Fruit fly (Drosophila melanogaster) whole organism, embryonic: Measurements from ENCODE around the gene CG42764.

ENCODE experiments used
- Abd-B ChIP-seq: fragments of 200-800 bp; sonication (Bioruptor generic); optimal IDR thresholded peaks from 2 replicates; lab custom pipeline; 2018; ENCODE audit warnings: missing biosample characterization, mild to moderate bottlenecking, missing genetic modification characterization, moderate library complexity
- B-H2 ChIP-seq: fragments of 200-800 bp; sonication (Bioruptor generic); optimal IDR thresholded peaks from 2 replicates; lab custom pipeline; 2018; ENCODE audit warnings: missing biosample characterization, mild to moderate bottlenecking, missing genetic modification characterization
- BEAF-32 ChIP-seq: fragments of 200-800 bp; sonication (Bioruptor generic); optimal IDR thresholded peaks from 3 replicates; lab custom pipeline; 2017; ENCODE audit warnings: missing biosample characterization, missing genetic modification characterization, mild to moderate bottlenecking, moderate library complexity, missing genetic modification reagents
- CG10274 ChIP-seq: fragments of 200-800 bp; sonication (Bioruptor generic); optimal IDR thresholded peaks from 3 replicates; lab custom pipeline; 2017; ENCODE audit warnings: missing biosample characterization, mild to moderate bottlenecking, missing genetic modification characterization
- CG11504 ChIP-seq: fragments of 200-800 bp; sonication (Bioruptor generic); optimal IDR thresholded peaks from 3 replicates; lab custom pipeline; 2019; ENCODE audit warnings: missing biosample characterization, mild to moderate bottlenecking, missing genetic modification characterization, moderate library complexity
- CG13894 ChIP-seq: fragments of 200-800 bp; sonication (Bioruptor generic); optimal IDR thresholded peaks from 3 replicates; lab custom pipeline; 2018; ENCODE audit warnings: missing biosample characterization, mild to moderate bottlenecking, missing genetic modification characterization, moderate library complexity
- CG14710 ChIP-seq: fragments of 200-800 bp; sonication (Bioruptor generic); optimal IDR thresholded peaks from 3 replicates; lab custom pipeline; 2019; ENCODE audit warnings: missing biosample characterization, mild to moderate bottlenecking, missing genetic modification characterization, moderate library complexity
- CG15269 ChIP-seq: fragments of 200-800 bp; sonication (Bioruptor generic); optimal IDR thresholded peaks from 2 replicates; lab custom pipeline; 2018; ENCODE audit warnings: missing biosample characterization, mild to moderate bottlenecking, missing genetic modification characterization, moderate library complexity
- CG15514 ChIP-seq: fragments of 200-800 bp; sonication (Bioruptor generic); optimal IDR thresholded peaks from 3 replicates; lab custom pipeline; 2017; ENCODE audit warnings: missing biosample characterization, missing genetic modification characterization, mild to moderate bottlenecking, moderate library complexity, missing genetic modification reagents
- CG1603 ChIP-seq: fragments of 200-800 bp; sonication (Bioruptor generic); optimal IDR thresholded peaks from 2 replicates; lab custom pipeline; 2019; ENCODE audit warnings: missing biosample characterization, mild to moderate bottlenecking, missing genetic modification characterization, moderate library complexity
- CG17361 ChIP-seq: fragments of 200-800 bp; sonication (Bioruptor generic); IDR thresholded peaks from 3 replicates; pipeline ENCODE4 v1.3.6; 2022; ENCODE audit warnings: missing biosample characterization, missing genetic modification characterization
- CG17829 ChIP-seq: fragments of 200-800 bp; optimal IDR thresholded peaks from 2 replicates; lab custom pipeline; 2019; ENCODE audit warnings: missing biosample characterization, mild to moderate bottlenecking, missing genetic modification characterization, moderate library complexity
- CG2120 ChIP-seq: fragments of 200-800 bp; sonication (Bioruptor generic); optimal IDR thresholded peaks from 3 replicates; lab custom pipeline; 2016; ENCODE audit warnings: missing biosample characterization, missing genetic modification characterization
- CG2678 ChIP-seq: fragments of 200-800 bp; sonication (Bioruptor generic); optimal IDR thresholded peaks from 3 replicates; lab custom pipeline; 2019; ENCODE audit warnings: missing biosample characterization, mild to moderate bottlenecking, missing genetic modification characterization, moderate library complexity
- CG30020 ChIP-seq: fragments of 200-800 bp; optimal IDR thresholded peaks from 2 replicates; lab custom pipeline; 2019; ENCODE audit warnings: missing biosample characterization, mild to moderate bottlenecking, missing genetic modification characterization, moderate library complexity
- CG34422 ChIP-seq: fragments of 200-800 bp; sonication (Bioruptor generic); IDR thresholded peaks from 3 replicates; pipeline ENCODE4 v1.3.6; 2022; ENCODE audit warnings: missing biosample characterization, missing genetic modification characterization
- CG3995 ChIP-seq: fragments of 200-800 bp; sonication (Bioruptor generic); optimal IDR thresholded peaks from 3 replicates; lab custom pipeline; 2016; ENCODE audit warnings: missing biosample characterization, missing genetic modification characterization
- CG4328 ChIP-seq: fragments of 200-800 bp; sonication (Bioruptor generic); optimal IDR thresholded peaks from 3 replicates; lab custom pipeline; 2017; ENCODE audit warnings: missing biosample characterization, missing genetic modification reagents, missing genetic modification characterization
- CG4617 ChIP-seq: fragments of 200-800 bp; sonication (Bioruptor generic); optimal IDR thresholded peaks from 3 replicates; lab custom pipeline; 2016; ENCODE audit warnings: missing biosample characterization, missing genetic modification characterization, borderline replicate concordance
- CG6689 ChIP-seq: fragments of 200-800 bp; sonication (Bioruptor generic); IDR thresholded peaks from 2 replicates; pipeline ENCODE4 v1.3.6; 2022; ENCODE audit warnings: missing biosample characterization, missing genetic modification characterization
- CG8944 ChIP-seq: fragments of 200-800 bp; sonication (Bioruptor generic); optimal IDR thresholded peaks from 3 replicates; lab custom pipeline; 2016; ENCODE audit warnings: missing biosample characterization, missing genetic modification characterization
- CG9797 ChIP-seq: fragments of 200-800 bp; sonication (Bioruptor generic); optimal IDR thresholded peaks from 3 replicates; lab custom pipeline; 2018; ENCODE audit warnings: missing biosample characterization, mild to moderate bottlenecking, missing genetic modification characterization
- D ChIP-seq, 2 experiments: fragments of 200-800 bp in 1 of 2; fragments of >200 bp in 1 of 2; sonication (Bioruptor generic) in 1 of 2; optimal IDR thresholded peaks; 2 replicates in 1 of 2; 3 replicates in 1 of 2; lab custom pipeline; 2017; ENCODE audit warnings: mild to moderate bottlenecking in 1 of 2, missing biosample characterization in 1 of 2, missing genetic modification characterization in 1 of 2, missing genetic modification reagents in 1 of 2
- Dll ChIP-seq: fragments of 200-800 bp; sonication (Bioruptor generic); IDR thresholded peaks from 4 replicates; pipeline ENCODE4 v1.3.6; 2022; ENCODE audit warnings: missing biosample characterization, missing genetic modification characterization; ENCODE audit not compliant: partially characterized antibody
- Dp ChIP-seq: fragments of 200-800 bp; sonication (Bioruptor generic); optimal IDR thresholded peaks from 2 replicates; lab custom pipeline; 2018; ENCODE audit warnings: missing biosample characterization, mild to moderate bottlenecking, missing genetic modification characterization, moderate library complexity
- E2f2 ChIP-seq: fragments of 200-800 bp; sonication (Bioruptor generic); IDR thresholded peaks from 2 replicates; pipeline ENCODE4 v1.3.6; 2022; ENCODE audit warnings: missing biosample characterization, missing genetic modification characterization
- H15 ChIP-seq: fragments of 200-800 bp; sonication (Bioruptor generic); IDR thresholded peaks from 3 replicates; pipeline ENCODE4 v1.3.6; 2022; ENCODE audit warnings: missing biosample characterization, missing genetic modification characterization
- MESR4 ChIP-seq: fragments of 200-800 bp; sonication (Bioruptor generic); optimal IDR thresholded peaks from 2 replicates; lab custom pipeline; 2018; ENCODE audit warnings: missing biosample characterization, mild to moderate bottlenecking, missing genetic modification characterization, moderate library complexity
- NC2α ChIP-seq: fragments of 200-800 bp; sonication (Bioruptor generic); optimal IDR thresholded peaks from 2 replicates; lab custom pipeline; 2016; ENCODE audit warnings: missing biosample characterization, missing genetic modification characterization
- Pdp1 ChIP-seq, 2 experiments: fragments of 200-800 bp; sonication (Bioruptor generic); optimal IDR thresholded peaks; 3 replicates each; lab custom pipeline; 2016; ENCODE audit warnings: missing biosample characterization in 2 of 2, missing genetic modification characterization in 2 of 2, mild to moderate bottlenecking in 1 of 2, moderate library complexity in 1 of 2
- Rfx ChIP-seq: fragments of 200-800 bp; sonication (Bioruptor generic); IDR thresholded peaks from 2 replicates; pipeline ENCODE4 v1.3.6; 2022; ENCODE audit warnings: missing biosample characterization, missing genetic modification characterization
- Scr ChIP-seq: fragments of 200-800 bp; sonication (Bioruptor generic); IDR thresholded peaks from 2 replicates; pipeline ENCODE4 v1.3.6; 2022; ENCODE audit warnings: missing biosample characterization, missing genetic modification characterization; ENCODE audit not compliant: partially characterized antibody
- Sin3A ChIP-seq: fragments of >200 bp; optimal IDR thresholded peaks from 2 replicates; lab custom pipeline; 2018
- Sry-δ ChIP-seq: fragments of 200-800 bp; sonication (Bioruptor generic); optimal IDR thresholded peaks from 2 replicates; lab custom pipeline; 2016; ENCODE audit warnings: missing biosample characterization, missing genetic modification characterization
- YL-1 ChIP-seq: fragments of 200-800 bp; sonication (Bioruptor generic); optimal IDR thresholded peaks from 3 replicates; lab custom pipeline; 2017; ENCODE audit warnings: missing biosample characterization, mild to moderate bottlenecking, missing genetic modification characterization
- ase ChIP-seq: fragments of 200-800 bp; sonication (Bioruptor generic); IDR thresholded peaks from 3 replicates; pipeline ENCODE4 v1.3.6; 2022; ENCODE audit warnings: missing biosample characterization, missing genetic modification characterization
- bigmax ChIP-seq: fragments of 200-800 bp; sonication (Bioruptor generic); optimal IDR thresholded peaks from 2 replicates; lab custom pipeline; 2018; ENCODE audit warnings: missing biosample characterization, mild to moderate bottlenecking, missing genetic modification characterization
- dysf ChIP-seq: fragments of 200-800 bp; sonication (Bioruptor generic); IDR thresholded peaks from 3 replicates; pipeline ENCODE4 v1.3.6; 2022; ENCODE audit warnings: missing biosample characterization, missing genetic modification characterization
- fd3F ChIP-seq: fragments of 200-800 bp; sonication (Bioruptor generic); optimal IDR thresholded peaks from 2 replicates; lab custom pipeline; 2018; ENCODE audit warnings: missing biosample characterization, mild to moderate bottlenecking, missing genetic modification characterization, moderate library complexity
- gfzf ChIP-seq: fragments of 200-800 bp; sonication (Bioruptor generic); optimal IDR thresholded peaks from 2 replicates; lab custom pipeline; 2016; ENCODE audit warnings: missing biosample characterization, mild to moderate bottlenecking, missing genetic modification characterization, moderate library complexity
- lab ChIP-seq: fragments of 200-800 bp; sonication (Bioruptor generic); optimal IDR thresholded peaks from 3 replicates; lab custom pipeline; 2017; ENCODE audit warnings: missing biosample characterization, missing genetic modification characterization, mild to moderate bottlenecking, moderate library complexity, missing genetic modification reagents
- nmo ChIP-seq: fragments of 200-800 bp; sonication (Bioruptor generic); optimal IDR thresholded peaks from 2 replicates; lab custom pipeline; 2018; ENCODE audit warnings: missing biosample characterization, mild to moderate bottlenecking, missing genetic modification characterization, moderate library complexity
- pb ChIP-seq: fragments of 200-800 bp; sonication (Bioruptor generic); optimal IDR thresholded peaks from 3 replicates; lab custom pipeline; 2016; ENCODE audit warnings: missing biosample characterization, missing genetic modification characterization
- pita ChIP-seq: fragments of 200-800 bp; sonication (Bioruptor generic); optimal IDR thresholded peaks from 2 replicates; lab custom pipeline; 2017; ENCODE audit warnings: missing biosample characterization, mild to moderate bottlenecking, missing genetic modification characterization
- row ChIP-seq: fragments of 200-800 bp; sonication (Bioruptor generic); IDR thresholded peaks from 3 replicates; pipeline ENCODE4 v1.3.6; 2022; ENCODE audit warnings: missing biosample characterization, missing genetic modification characterization
- stwl ChIP-seq: fragments of 200-800 bp; sonication (Bioruptor generic); optimal IDR thresholded peaks from 3 replicates; lab custom pipeline; 2018; ENCODE audit warnings: missing biosample characterization, mild to moderate bottlenecking, missing genetic modification characterization, moderate library complexity
- trem ChIP-seq: fragments of 200-800 bp; optimal IDR thresholded peaks from 3 replicates; lab custom pipeline; 2019; ENCODE audit warnings: missing biosample characterization, mild to moderate bottlenecking, missing genetic modification characterization, moderate library complexity

CG42764 gene

DNA sequence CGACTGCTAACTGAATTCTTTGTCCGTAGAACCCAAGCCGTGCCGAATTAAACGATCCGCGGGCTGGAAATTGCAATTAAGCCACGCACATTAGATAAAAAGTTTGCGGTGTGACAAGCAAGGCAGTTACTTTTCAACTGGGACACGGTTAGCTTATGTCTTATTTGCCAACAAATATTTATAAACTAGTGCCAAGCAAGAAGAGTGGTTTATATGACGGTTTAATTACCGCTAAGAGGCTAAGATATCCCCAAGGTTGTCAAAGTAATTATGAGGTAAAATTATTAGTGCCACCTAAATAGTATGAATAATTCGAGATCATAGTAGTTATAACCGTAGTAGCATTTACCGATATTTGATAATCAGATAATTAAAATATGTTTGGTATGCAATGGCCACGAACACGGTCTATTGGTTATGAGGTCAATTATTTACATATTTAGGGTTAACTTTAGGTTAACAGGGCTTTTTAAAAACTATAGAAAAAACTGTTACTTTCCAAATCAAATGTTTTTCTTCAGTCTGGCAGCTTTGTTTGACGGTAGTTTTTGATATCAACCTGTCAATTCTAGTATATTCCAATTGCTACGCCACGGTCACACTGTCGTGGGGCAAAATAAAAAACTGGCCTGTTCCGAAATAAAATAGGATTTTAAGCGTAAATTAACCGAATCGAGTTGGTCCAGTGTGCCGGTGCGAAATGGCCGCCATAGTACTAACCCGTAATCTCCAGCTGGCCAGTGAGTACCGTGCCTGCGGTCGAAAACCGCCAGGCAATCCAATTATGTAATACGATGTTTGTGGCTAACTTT lies 29.1 kb upstream of the CG42764 start, which contains the start of gene ZnT77C:
Gene ZnT77C, minus strand, starts transcription at position 142 of the 812 bp plus-strand sequence.
- TF ChIP-seq nmo (GFP tag; lab: Kevin White, UChicago) (peak; percentile 9), CG17361 (0 out of 3 replicates have a peak, but pooled peaks have one; percentile 31), pita (GFP tag; lab: Kevin White, UChicago) (no peak), CG15514 (GFP tag; lab: Kevin White, UChicago) (peak; percentile 3), CG8944 (no peak), YL-1 (GFP tag; lab: Kevin White, UChicago) (peak; percentile 32), Sry-δ (peak; percentile 5), fd3F (GFP tag; lab: Kevin White, UChicago) (peak; percentile 24), Scr (GFP tag; lab: Robert Waterston, UW) (peak; percentile 35; the same call in 1 of the 2 replicates), CG30020 (tag; lab: Kevin White, UChicago) (peak; percentile 4), CG14710 (tag; lab: Kevin White, UChicago) (peak; percentile 13), NC2α (no peak), pb (GFP tag; lab: Kevin White, UChicago) (no peak), lab (GFP tag; lab: Kevin White, UChicago) (peak; percentile 37), Rfx (GFP tag; lab: Robert Waterston, UW) (no peak), B-H2 (GFP tag; lab: Kevin White, UChicago) (peak; percentile 25), E2f2 (GFP tag; lab: Robert Waterston, UW) (peak; percentile 50), CG11504 (tag; lab: Kevin White, UChicago) (peak; percentile 57), CG9797 (GFP tag; lab: Kevin White, UChicago) (peak; percentile 68), Abd-B (GFP tag; lab: Kevin White, UChicago) (peak; percentile 2), Sin3A (lab: Kevin White, UChicago) (peak; percentile 31), CG15269 (tag; lab: Kevin White, UChicago) (peak; percentile 40), bigmax (peak; percentile 56), CG10274 (GFP tag; lab: Kevin White, UChicago) (no peak), gfzf (peak; percentile 84), CG13894 (tag; lab: Kevin White, UChicago) (peak; percentile 47), CG17829 (peak; percentile 6), CG2678 (tag; lab: Kevin White, UChicago) (peak; percentile 32), CG34422 (GFP tag; lab: Robert Waterston, UW) (0 out of 3 replicates have a peak, but pooled peaks have one; percentile 14), CG1603 (peak; percentile 58), CG6689 (no peak), ase (GFP tag; lab: Robert Waterston, UW) (no peak), Dll (GFP tag; lab: Robert Waterston, UW) (0 out of 4 replicates have a peak, but pooled peaks have one; percentile 14), CG3995 (GFP tag; lab: Kevin White, UChicago) (peak; percentile 93), trem (tag; lab: Kevin White, UChicago) (peak; percentile 73), Pdp1 (GFP tag; optimal IDR thresholded peaks at IDR 0.05; lab: Kevin White, UChicago) (peak in 1 of 2 experiments; percentile 97), CG4617 (GFP tag; lab: Kevin White, UChicago) (peak; percentile 68), dysf (no peak), CG2120 (GFP tag; lab: Kevin White, UChicago) (peak; percentile 32), row (GFP tag; lab: Robert Waterston, UW) (peak; percentile 48), H15 (GFP tag; lab: Robert Waterston, UW) (no peak), D (optimal IDR thresholded peaks at IDR 0.05; lab: Kevin White, UChicago) (no peak), D (GFP tag; optimal IDR thresholded peaks at IDR 0.05; lab: Kevin White, UChicago) (no peak), MESR4 (GFP tag; lab: Kevin White, UChicago) (peak; percentile 79), Dp (GFP tag; lab: Kevin White, UChicago) (peak; percentile 54), stwl (tag; lab: Kevin White, UChicago) (peak; percentile 77), BEAF-32 (GFP tag; lab: Kevin White, UChicago) (peak; percentile 41), CG4328 (no peak)
